Fruit fly (Drosophila melanogaster): Measurements from ENCODE around the gene CG5151.

DNA sequence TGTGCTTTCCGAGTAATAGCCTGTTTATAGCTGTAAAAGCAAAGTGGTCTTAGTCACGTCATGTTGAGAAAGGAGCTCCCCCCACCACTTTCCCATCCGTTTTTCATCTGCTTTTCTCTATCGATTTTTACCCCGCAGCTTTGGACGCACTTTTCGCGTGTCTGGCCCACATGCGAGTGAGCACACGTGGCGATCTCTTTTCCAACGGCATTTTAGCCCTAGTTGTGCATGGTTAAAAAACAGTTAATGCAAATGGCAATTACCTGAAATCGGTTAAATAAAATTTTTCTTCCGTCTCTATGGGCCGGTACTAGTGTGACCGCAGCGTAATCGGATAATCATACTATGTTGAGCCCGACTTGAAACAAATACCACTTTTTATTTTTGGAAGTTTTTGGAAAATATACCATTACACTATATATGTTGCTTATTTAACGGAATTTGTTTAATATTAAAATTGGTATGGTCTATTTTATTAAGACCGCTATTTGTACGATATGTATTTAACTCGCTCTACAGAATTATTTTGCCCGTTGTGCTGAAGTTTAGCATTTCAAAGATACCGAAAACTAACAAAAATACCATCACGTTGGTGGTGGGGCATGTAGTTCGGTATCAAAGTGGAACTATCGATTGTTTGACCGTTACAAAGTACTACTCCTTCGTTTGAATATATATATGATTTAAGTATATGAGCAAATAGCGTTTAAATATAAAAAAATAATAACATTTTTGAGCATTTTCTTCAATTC, 52.3 kb downstream of the CG5151 start, which contains the start of gene Zn72D:
- TF ChIP-seq CG8478 (optimal IDR thresholded peaks at IDR 0.05) (no peak), psq (optimal IDR thresholded peaks at IDR 0.05) (no peak), usp (GFP tag; optimal IDR thresholded peaks at IDR 0.05) (no peak), pan (optimal IDR thresholded peaks at IDR 0.05) (no peak), EcR (GFP tag; optimal IDR thresholded peaks at IDR 0.05) (no peak)
